Worm (Caenorhabditis elegans) whole organism, L4 larva: ENCODE results near the gene nas-7.

Experiments
- F10B5.3 ChIP-seq: sonication (generic microtip); optimal IDR thresholded peaks from 2 replicates; lab custom pipeline; 2016; ENCODE audit warnings: mild to moderate bottlenecking, missing genetic modification characterization, missing compliant biosample characterization
- F49E8.2 ChIP-seq: sonication (generic microtip); optimal IDR thresholded peaks from 2 replicates; lab custom pipeline; 2016; ENCODE audit warnings: missing compliant biosample characterization, mild to moderate bottlenecking, missing genetic modification characterization, borderline replicate concordance
- R02D3.7 ChIP-seq: fragments of 150-350 bp; sonication (generic microtip); optimal IDR thresholded peaks from 3 replicates; lab custom pipeline; 2014; ENCODE audit warnings: missing biosample characterization, missing genetic modification characterization
- T20F7.1 ChIP-seq: fragments of 200-800 bp; sonication (Bioruptor generic); optimal IDR thresholded peaks from 2 replicates; lab custom pipeline; 2018; ENCODE audit warnings: mild to moderate bottlenecking, missing genetic modification characterization, missing compliant biosample characterization
- Y48G9A.11 ChIP-seq: fragments of 200-800 bp; sonication (Bioruptor generic); IDR thresholded peaks from 2 replicates; pipeline ENCODE4 v1.3.6; 2022; ENCODE audit warnings: missing genetic modification reagents, missing genetic modification characterization, missing compliant biosample characterization
- Y5F2A.4 ChIP-seq: fragments of 200-800 bp; sonication (Bioruptor generic); optimal IDR thresholded peaks from 2 replicates; lab custom pipeline; 2018; ENCODE audit warnings: mild to moderate bottlenecking, missing genetic modification characterization, missing compliant biosample characterization
- ZK337.2 ChIP-seq: fragments of 200-800 bp; sonication (Bioruptor generic); IDR thresholded peaks from 2 replicates; pipeline ENCODE4 v1.3.6; 2022; ENCODE audit warnings: missing genetic modification reagents, missing genetic modification characterization, missing compliant biosample characterization
- ZK546.5 ChIP-seq, 2 experiments: sonication (generic microtip); optimal IDR thresholded peaks; 2 replicates each; lab custom pipeline; 2017; ENCODE audit warnings: missing biosample characterization in 2 of 2, missing genetic modification characterization in 2 of 2
- aha-1 ChIP-seq: fragments of 150-350 bp; peaks from one replicate; lab custom pipeline; 2014; ENCODE audit warnings: missing biosample characterization, missing genetic modification characterization
- aly-2 ChIP-seq: sonication (generic microtip); optimal IDR thresholded peaks from 2 replicates; lab custom pipeline; 2018; ENCODE audit warnings: missing biosample characterization, missing genetic modification characterization
- ceh-20 ChIP-seq: fragments of 200-800 bp; sonication (Bioruptor generic); IDR thresholded peaks from 2 replicates; pipeline ENCODE4 v1.3.6; 2022; ENCODE audit warnings: missing genetic modification reagents, missing genetic modification characterization, missing compliant biosample characterization
- ceh-28 ChIP-seq: fragments of 150-350 bp; optimal IDR thresholded peaks from 2 replicates; lab custom pipeline; 2014; ENCODE audit warnings: missing biosample characterization, missing genetic modification reagents, missing genetic modification characterization
- ceh-44 ChIP-seq: fragments of 200-800 bp; sonication (Bioruptor generic); IDR thresholded peaks from 2 replicates; pipeline ENCODE4 v1.3.6; 2022; ENCODE audit warnings: missing genetic modification reagents, missing genetic modification characterization, missing compliant biosample characterization
- ces-1 ChIP-seq: fragments of 150-350 bp; sonication (generic microtip); optimal IDR thresholded peaks from 4 replicates; lab custom pipeline; 2014; ENCODE audit warnings: missing biosample characterization, missing genetic modification reagents, missing genetic modification characterization
- ctbp-1 ChIP-seq: fragments of 200-800 bp; sonication (Bioruptor generic); IDR thresholded peaks from 2 replicates; pipeline ENCODE4 v1.3.6; 2022; ENCODE audit warnings: missing genetic modification reagents, missing genetic modification characterization, missing compliant biosample characterization
- daf-12 ChIP-seq: fragments of 150-350 bp; optimal IDR thresholded peaks from 2 replicates; lab custom pipeline; 2014; ENCODE audit warnings: missing biosample characterization, missing genetic modification reagents, missing genetic modification characterization
- daf-16 ChIP-seq, 3 experiments: sonication (generic microtip); optimal IDR thresholded peaks; 2 replicates each; lab custom pipeline; 2016 to 2017; ENCODE audit warnings: missing genetic modification characterization in 3 of 3, missing genetic modification reagents in 3 of 3, mild to moderate bottlenecking in 2 of 3, missing compliant biosample characterization in 2 of 3, missing biosample characterization in 1 of 3, moderate library complexity in 1 of 3
- dmd-6 ChIP-seq: fragments of 200-800 bp; sonication (Bioruptor generic); IDR thresholded peaks from 2 replicates; pipeline ENCODE4 v1.3.6; 2022; ENCODE audit warnings: missing genetic modification reagents, missing genetic modification characterization, missing compliant biosample characterization
- dmd-8 ChIP-seq: fragments of 200-800 bp; sonication (Bioruptor generic); IDR thresholded peaks from 2 replicates; pipeline ENCODE4 v1.3.6; 2022; ENCODE audit warnings: missing genetic modification characterization, missing compliant biosample characterization
- duxl-1 ChIP-seq: sonication (generic microtip); optimal IDR thresholded peaks from 2 replicates; lab custom pipeline; 2016; ENCODE audit warnings: mild to moderate bottlenecking, missing genetic modification characterization, moderate library complexity, missing compliant biosample characterization; ENCODE audit not compliant: poor library complexity
- gei-8 ChIP-seq: fragments of 200-800 bp; sonication (Bioruptor generic); optimal IDR thresholded peaks from 2 replicates; lab custom pipeline; 2018; ENCODE audit warnings: mild to moderate bottlenecking, missing genetic modification characterization, missing compliant biosample characterization
- hif-1 ChIP-seq, 2 experiments: sonication (generic microtip); optimal IDR thresholded peaks; 2 replicates each; lab custom pipeline; 2016 to 2017; ENCODE audit warnings: missing compliant biosample characterization in 2 of 2, missing genetic modification characterization in 2 of 2, missing genetic modification reagents in 2 of 2, missing genotype in 2 of 2, mild to moderate bottlenecking in 1 of 2
- lim-7 ChIP-seq: fragments of 200-800 bp; sonication (Bioruptor generic); IDR thresholded peaks from 2 replicates; pipeline ENCODE4 v1.3.6; 2022; ENCODE audit warnings: missing genetic modification characterization, missing compliant biosample characterization
- lin-13 ChIP-seq: fragments of 150-350 bp; optimal IDR thresholded peaks from 2 replicates; lab custom pipeline; 2014; ENCODE audit warnings: missing biosample characterization, missing genetic modification reagents, missing genetic modification characterization
- lsy-2 ChIP-seq, 2 experiments: fragments of 150-350 bp in 1 of 2; sonication (generic microtip) in 1 of 2; optimal IDR thresholded peaks; 2 replicates each; lab custom pipeline; 2014 to 2017; ENCODE audit warnings: missing biosample characterization in 2 of 2, missing genetic modification characterization in 2 of 2
- madf-5 ChIP-seq, 2 experiments: fragments of 200-800 bp; sonication (Bioruptor generic); IDR thresholded peaks; 2 replicates each; pipeline ENCODE4 v1.3.6; 2022; ENCODE audit warnings: missing compliant biosample characterization in 2 of 2, missing genetic modification characterization in 2 of 2
- mep-1 ChIP-seq: fragments of 150-350 bp; sonication (generic microtip); optimal IDR thresholded peaks from 3 replicates; lab custom pipeline; 2014; ENCODE audit warnings: missing biosample characterization, missing genetic modification characterization
- mes-2 ChIP-seq: sonication (generic microtip); optimal IDR thresholded peaks from 2 replicates; lab custom pipeline; 2016; ENCODE audit warnings: missing genotype, mild to moderate bottlenecking, missing genetic modification characterization, missing compliant biosample characterization; ENCODE audit not compliant: poor library complexity, severe bottlenecking
- mxl-2 ChIP-seq: fragments of 200-800 bp; sonication (Bioruptor generic); conservative IDR thresholded peaks from 2 replicates; pipeline ENCODE4 v1.3.6; 2022; ENCODE audit warnings: missing genetic modification reagents, missing genetic modification characterization, missing compliant biosample characterization
- nhr-237 ChIP-seq: sonication (generic microtip); optimal IDR thresholded peaks from 2 replicates; lab custom pipeline; 2017; ENCODE audit warnings: missing biosample characterization, missing genetic modification characterization
- nhr-28 ChIP-seq: fragments of 150-350 bp; optimal IDR thresholded peaks from 2 replicates; lab custom pipeline; 2014; ENCODE audit warnings: missing biosample characterization, missing genetic modification characterization
- nhr-76 ChIP-seq: fragments of 150-350 bp; optimal IDR thresholded peaks from 2 replicates; lab custom pipeline; 2014; ENCODE audit warnings: missing biosample characterization, missing genetic modification characterization
- nhr-77 ChIP-seq: fragments of 150-350 bp; optimal IDR thresholded peaks from 2 replicates; lab custom pipeline; 2014; ENCODE audit warnings: missing biosample characterization, missing genetic modification characterization
- php-3 ChIP-seq: fragments of 200-800 bp; sonication (Bioruptor generic); IDR thresholded peaks from 2 replicates; pipeline ENCODE4 v1.3.6; 2022; ENCODE audit warnings: missing genetic modification reagents, missing genetic modification characterization, missing compliant biosample characterization
- rbr-2 ChIP-seq: sonication (generic microtip); optimal IDR thresholded peaks from 2 replicates; lab custom pipeline; 2016; ENCODE audit warnings: missing genotype, missing genetic modification characterization, missing compliant biosample characterization
- saeg-2 ChIP-seq: fragments of 200-800 bp; sonication (Bioruptor generic); IDR thresholded peaks from 2 replicates; pipeline ENCODE4 v1.3.6; 2022; ENCODE audit warnings: missing genetic modification reagents, missing genetic modification characterization, missing compliant biosample characterization
- set-16 ChIP-seq: fragments of 200-800 bp; sonication (Bioruptor generic); IDR thresholded peaks from 2 replicates; pipeline ENCODE4 v1.3.6; 2022; ENCODE audit warnings: missing genetic modification reagents, missing genetic modification characterization, missing compliant biosample characterization
- snpc-1.2 ChIP-seq: fragments of 200-800 bp; sonication (Bioruptor generic); IDR thresholded peaks from 2 replicates; pipeline ENCODE4 v1.3.6; 2022; ENCODE audit warnings: missing genetic modification reagents, missing genetic modification characterization, missing compliant biosample characterization
- spr-1 ChIP-seq: sonication (generic microtip); optimal IDR thresholded peaks from 2 replicates; lab custom pipeline; 2016; ENCODE audit warnings: mild to moderate bottlenecking, missing genetic modification characterization, missing compliant biosample characterization
- spr-3 ChIP-seq: fragments of 200-800 bp; sonication (Bioruptor generic); optimal IDR thresholded peaks from 2 replicates; lab custom pipeline; 2018; ENCODE audit warnings: mild to moderate bottlenecking, missing genetic modification characterization, missing compliant biosample characterization
- tag-97 ChIP-seq: fragments of 200-800 bp; sonication (Bioruptor generic); IDR thresholded peaks from 2 replicates; pipeline ENCODE4 v1.3.6; 2022; ENCODE audit warnings: missing genetic modification characterization, missing compliant biosample characterization
- unc-39 ChIP-seq: sonication (generic microtip); optimal IDR thresholded peaks from 2 replicates; lab custom pipeline; 2017; ENCODE audit warnings: missing biosample characterization, missing genetic modification characterization
- unc-62 ChIP-seq, 3 experiments: fragments of 150-350 bp in 1 of 3; sonication (generic microtip); optimal IDR thresholded peaks in 2 of 3; peaks in 1 of 3; 1 replicate in 1 of 3; 2 replicates in 2 of 3; lab custom pipeline; 2014 to 2017; ENCODE audit warnings: missing biosample characterization in 3 of 3, missing genetic modification characterization in 3 of 3, missing genetic modification reagents in 3 of 3, missing genotype in 1 of 3
- zfp-2 ChIP-seq: sonication (generic microtip); optimal IDR thresholded peaks from 2 replicates; lab custom pipeline; 2016; ENCODE audit warnings: mild to moderate bottlenecking, missing genetic modification characterization, missing compliant biosample characterization
- zfp-3 ChIP-seq: fragments of 200-800 bp; sonication (Bioruptor generic); conservative IDR thresholded peaks from 2 replicates; pipeline ENCODE4 v1.3.6; 2022; ENCODE audit warnings: missing genetic modification reagents, missing genetic modification characterization, missing compliant biosample characterization
- ztf-7 ChIP-seq: fragments of 150-350 bp; optimal IDR thresholded peaks from 2 replicates; lab custom pipeline; 2014; ENCODE audit warnings: missing biosample characterization, missing genetic modification characterization

nas-7 gene

DNA sequence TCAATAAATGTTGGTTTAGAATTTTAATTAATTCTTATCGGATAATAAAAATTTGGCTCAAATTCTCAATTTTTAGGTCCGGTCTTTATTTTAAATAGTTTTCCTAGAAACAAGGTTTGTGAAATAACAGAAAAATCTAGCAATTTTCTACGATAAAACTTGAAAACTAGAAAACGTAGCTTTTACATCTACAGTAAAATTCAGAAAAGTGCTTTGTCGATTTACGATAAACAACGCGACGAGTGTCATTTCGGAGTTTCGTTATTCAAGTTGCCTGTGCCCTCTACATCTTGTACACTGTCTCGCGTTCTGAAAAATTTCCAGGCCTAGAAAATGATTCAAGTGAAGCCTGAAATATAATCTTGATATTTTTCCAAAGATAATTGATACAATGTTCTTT is 45.8 kb downstream of the nas-7 start:
- TF ChIP-seq mes-2: peak; percentile 57
- no peak for TF ChIP-seq aly-2 (tag; lab: Kevin White, UChicago)
- no peak for TF ChIP-seq mep-1
- no peak for TF ChIP-seq dmd-8 (GFP tag; lab: Robert Waterston, UW)
- TF ChIP-seq zfp-3 (GFP tag; lab: Robert Waterston, UW): no peak
- no peak for TF ChIP-seq nhr-237 (tag; lab: Kevin White, UChicago)
- TF ChIP-seq Y48G9A.11: peak; percentile 99
- no peak for TF ChIP-seq unc-62 (GFP tag; optimal IDR thresholded peaks at IDR 0.05 in 1 of 2; lab: Kevin White, UChicago)
- TF ChIP-seq unc-62 (tag; optimal IDR thresholded peaks at IDR 0.05; lab: Kevin White, UChicago): no peak
- TF ChIP-seq saeg-2 (GFP tag; lab: Robert Waterston, UW): no peak
- peak in 1 of 2 experiments; percentile 69 for TF ChIP-seq lsy-2 (tag; optimal IDR thresholded peaks at IDR 0.05; lab: Kevin White, UChicago)
- TF ChIP-seq R02D3.7 (tag; lab: Kevin White, UChicago): peak; percentile 63
- TF ChIP-seq aha-1 (tag; lab: Kevin White, UChicago): peak; percentile 53
- no peak for TF ChIP-seq spr-3 (GFP tag; lab: Kevin White, UChicago)
- TF ChIP-seq ztf-7 (tag; lab: Kevin White, UChicago): no peak
- TF ChIP-seq T20F7.1 (GFP tag; lab: Kevin White, UChicago): peak; percentile 91

DNA sequence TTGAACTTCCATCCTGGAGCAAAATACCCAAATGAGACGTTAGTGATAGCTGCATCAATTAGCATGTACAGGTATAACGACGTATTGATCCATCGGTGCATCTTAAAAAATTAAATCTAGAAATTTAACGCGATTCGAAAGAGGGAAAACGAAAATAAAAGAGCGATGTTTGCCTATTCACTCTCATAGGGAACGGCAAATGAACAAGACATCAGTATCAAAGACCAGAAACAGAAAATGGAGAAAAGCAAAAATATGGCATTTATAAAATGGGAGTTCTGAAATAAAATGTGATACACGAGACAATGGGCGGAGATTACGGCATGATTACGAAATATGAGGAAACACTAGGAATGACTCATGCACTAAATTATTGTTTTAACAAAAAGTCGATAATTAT is 46.2 kb downstream of the nas-7 start, which contains the start of gene haf-2:
Gene haf-2 (minus strand): TSS at position 101 of the 400 bp plus-strand sequence.
- TF ChIP-seq unc-62 (GFP tag; optimal IDR thresholded peaks at IDR 0.05 in 1 of 2; lab: Kevin White, UChicago): peak in 1 of 2 experiments; percentile 51
- TF ChIP-seq unc-62 (tag; optimal IDR thresholded peaks at IDR 0.05; lab: Kevin White, UChicago): no peak
- TF ChIP-seq nhr-77 (tag; lab: Kevin White, UChicago): no peak
- TF ChIP-seq, all 104 proteins: peak for 1

DNA sequence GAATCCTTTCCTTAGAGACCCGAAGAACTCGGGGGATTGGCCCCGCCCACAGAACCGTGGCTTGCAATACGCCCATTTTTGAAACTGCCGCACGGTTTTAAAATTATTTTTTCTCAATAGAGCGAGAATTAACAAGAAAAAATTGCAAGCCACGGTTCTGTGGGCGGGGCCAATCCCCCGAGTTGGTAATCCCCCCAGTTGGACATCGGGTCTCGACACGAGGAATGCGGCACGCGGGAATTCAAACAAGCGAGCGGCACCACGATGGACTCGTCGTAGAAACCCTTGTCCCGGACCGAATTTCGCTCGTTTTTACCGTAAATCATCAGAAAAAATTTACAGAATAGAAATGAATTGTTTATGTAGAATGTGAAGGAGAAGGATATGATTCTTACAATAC is 49.5 kb downstream of the nas-7 start:
- TF ChIP-seq gei-8 (GFP tag; lab: Kevin White, UChicago) (no peak), ctbp-1 (GFP tag; lab: Robert Waterston, UW) (no peak), F10B5.3 (no peak), tag-97 (GFP tag; lab: Robert Waterston, UW) (no peak), set-16 (GFP tag; lab: Robert Waterston, UW) (no peak), Y5F2A.4 (GFP tag; lab: Kevin White, UChicago) (no peak), php-3 (GFP tag; lab: Robert Waterston, UW) (0 out of 2 replicates have a peak, but pooled peaks have one; percentile 50), ztf-7 (tag; lab: Kevin White, UChicago) (no peak), nhr-76 (tag; lab: Kevin White, UChicago) (no peak), F49E8.2 (tag; lab: Kevin White, UChicago) (peak; percentile 57), hif-1 (tag; optimal IDR thresholded peaks at IDR 0.05; lab: Kevin White, UChicago) (no peak), mxl-2 (no peak), nhr-28 (tag; lab: Kevin White, UChicago) (no peak), dmd-6 (GFP tag; lab: Robert Waterston, UW) (no peak), rbr-2 (tag; lab: Kevin White, UChicago) (no peak), ces-1 (GFP tag; lab: Kevin White, UChicago) (no peak), ZK337.2 (GFP tag; lab: Robert Waterston, UW) (no peak), lim-7 (GFP tag; lab: Robert Waterston, UW) (peak; percentile 52; the same call in 1 of the 2 replicates), lin-13 (GFP tag; lab: Kevin White, UChicago) (no peak), spr-1 (tag; lab: Kevin White, UChicago) (no peak), snpc-1.2 (peak; percentile 48; the same call in 1 of the 2 replicates), zfp-2 (tag; lab: Kevin White, UChicago) (no peak), ceh-28 (tag; lab: Kevin White, UChicago) (no peak), duxl-1 (no peak), unc-39 (no peak), ceh-20 (GFP tag; lab: Robert Waterston, UW) (no peak), ZK546.5 (tag; optimal IDR thresholded peaks at IDR 0.05; lab: Kevin White, UChicago) (no peak), daf-12 (tag; lab: Kevin White, UChicago) (no peak), nhr-237 (tag; lab: Kevin White, UChicago) (no peak), dmd-8 (GFP tag; lab: Robert Waterston, UW) (0 out of 2 replicates have a peak, but pooled peaks have one; percentile 54), madf-5 (GFP tag; IDR thresholded peaks at IDR 0.05; lab: Robert Waterston, UW) (no peak), saeg-2 (GFP tag; lab: Robert Waterston, UW) (no peak), daf-16 (GFP tag; optimal IDR thresholded peaks at IDR 0.05; lab: Kevin White, UChicago) (no peak), daf-16 (tag; optimal IDR thresholded peaks at IDR 0.05; lab: Kevin White, UChicago) (no peak), ceh-44 (GFP tag; lab: Robert Waterston, UW) (no peak)
